Worm (Caenorhabditis elegans) whole organism, early embryonic: Measurements from ENCODE around the gene map-2.
"Not testable (repeated sequence)": the region's sequence is repeated elsewhere in the genome, so short reads cannot be mapped to it uniquely, and the experiment has no call there.

Experiments used
- B0310.2 ChIP-seq: sonication (generic microtip); optimal IDR thresholded peaks from 2 replicates; lab custom pipeline; 2016; ENCODE audit warnings: mild to moderate bottlenecking, missing genetic modification characterization, missing compliant biosample characterization
- F13C5.2 ChIP-seq: sonication (generic microtip); optimal IDR thresholded peaks from 2 replicates; lab custom pipeline; 2017; ENCODE audit warnings: mild to moderate bottlenecking, missing genetic modification characterization, inconsistent platforms, missing compliant biosample characterization
- aly-1 ChIP-seq: sonication (generic microtip); optimal IDR thresholded peaks from 2 replicates; lab custom pipeline; 2016; ENCODE audit warnings: missing genetic modification characterization, missing compliant biosample characterization
- ama-1 ChIP-seq: fragments of 150-350 bp; optimal IDR thresholded peaks from 2 replicates; lab custom pipeline; 2014
- ceh-13 ChIP-seq: fragments of 200-800 bp; sonication (Bioruptor generic); optimal IDR thresholded peaks from 2 replicates; lab custom pipeline; 2018; ENCODE audit warnings: mild to moderate bottlenecking, missing genetic modification characterization, missing compliant biosample characterization
- ceh-36 ChIP-seq: sonication (generic microtip); optimal IDR thresholded peaks from 2 replicates; lab custom pipeline; 2016; ENCODE audit warnings: missing genetic modification characterization, inconsistent platforms, missing compliant biosample characterization
- ets-7 ChIP-seq: sonication (generic microtip); optimal IDR thresholded peaks from 2 replicates; lab custom pipeline; 2016; ENCODE audit warnings: missing genotype, missing genetic modification characterization, missing compliant biosample characterization
- flt-1 ChIP-seq: fragments of 200-800 bp; sonication (Bioruptor generic); IDR thresholded peaks from 2 replicates; pipeline ENCODE4 v1.3.6; 2022; ENCODE audit warnings: missing genetic modification characterization, missing compliant biosample characterization
- hmbx-1 ChIP-seq: sonication (generic microtip); optimal IDR thresholded peaks from 2 replicates; lab custom pipeline; 2016; ENCODE audit warnings: mild to moderate bottlenecking, missing genetic modification characterization, missing compliant biosample characterization
- hmg-4 ChIP-seq: fragments of 200-800 bp; sonication (Bioruptor generic); optimal IDR thresholded peaks from 2 replicates; lab custom pipeline; 2018; ENCODE audit warnings: mild to moderate bottlenecking, missing genetic modification characterization, missing compliant biosample characterization
- hnd-1 ChIP-seq: sonication (generic microtip); optimal IDR thresholded peaks from 2 replicates; lab custom pipeline; 2016; ENCODE audit warnings: missing genetic modification characterization, missing compliant biosample characterization
- pes-1 ChIP-seq: fragments of 200-800 bp; sonication (Bioruptor generic); IDR thresholded peaks from 2 replicates; pipeline ENCODE4 v1.3.6; 2022; ENCODE audit warnings: missing genetic modification reagents, missing genetic modification characterization, missing compliant biosample characterization
- scrt-1 ChIP-seq: fragments of 200-800 bp; sonication (Bioruptor generic); IDR thresholded peaks from 2 replicates; pipeline ENCODE4 v1.3.6; 2022; ENCODE audit warnings: missing genetic modification characterization, missing compliant biosample characterization
- sea-1 ChIP-seq: fragments of 200-800 bp; sonication (Bioruptor generic); conservative IDR thresholded peaks from 2 replicates; pipeline ENCODE4 v1.3.6; 2022; ENCODE audit warnings: missing genetic modification characterization, missing compliant biosample characterization
- tbx-11 ChIP-seq: fragments of 200-800 bp; sonication (Bioruptor generic); IDR thresholded peaks from 2 replicates; pipeline ENCODE4 v1.3.6; 2022; ENCODE audit warnings: missing genetic modification characterization, missing compliant biosample characterization
- tbx-37 ChIP-seq: fragments of 200-800 bp; sonication (Bioruptor generic); conservative IDR thresholded peaks from 2 replicates; pipeline ENCODE4 v1.3.6; 2022; ENCODE audit warnings: missing genetic modification reagents, missing genetic modification characterization, missing compliant biosample characterization
- tra-4 ChIP-seq: sonication (generic microtip); optimal IDR thresholded peaks from 2 replicates; lab custom pipeline; 2017; ENCODE audit warnings: missing genetic modification characterization, missing compliant biosample characterization

Gene map-2

DNA sequence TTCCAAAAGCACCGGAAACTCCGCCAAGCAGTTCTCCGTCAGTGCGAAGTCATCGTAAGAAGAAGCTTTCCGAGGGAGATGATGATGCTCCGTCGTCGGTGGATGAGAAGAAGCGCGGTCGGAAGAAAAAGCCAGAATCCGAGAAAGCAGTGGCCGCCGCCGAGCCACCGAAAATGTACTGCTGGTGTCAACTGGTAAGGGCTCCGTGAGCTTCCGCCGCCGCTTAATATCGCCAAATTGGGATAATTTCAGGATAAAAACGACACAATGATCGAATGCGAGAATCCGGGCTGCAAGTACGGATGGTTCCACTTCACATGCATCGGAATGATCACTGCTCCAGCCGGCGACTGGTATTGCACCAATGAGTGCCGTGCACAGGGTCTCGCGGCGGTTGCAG, 10.2 kb upstream of the map-2 start:
- no peak for TF ChIP-seq ceh-36
- TF ChIP-seq pes-1 (GFP tag; lab: Robert Waterston, UW) = no peak
- no peak for TF ChIP-seq ceh-13 (GFP tag; lab: Kevin White, UChicago)
- TF ChIP-seq ets-7 (tag; lab: Kevin White, UChicago) = no peak
- TF ChIP-seq tbx-37 (GFP tag; lab: Robert Waterston, UW) = no peak
- TF ChIP-seq B0310.2 (tag; lab: Kevin White, UChicago) = no peak
- TF ChIP-seq scrt-1 = no peak
- no peak for TF ChIP-seq sea-1
- TF ChIP-seq hmbx-1 (tag; lab: Kevin White, UChicago) = no peak
- TF ChIP-seq aly-1 (tag; lab: Kevin White, UChicago) = no peak
- no peak for TF ChIP-seq F13C5.2 (tag; lab: Kevin White, UChicago)
- TF ChIP-seq hmg-4 (GFP tag; lab: Kevin White, UChicago) = no peak
- TF ChIP-seq flt-1 (GFP tag; lab: Robert Waterston, UW) = no peak
- no peak for TF ChIP-seq tra-4 (tag; lab: Kevin White, UChicago)
- TF ChIP-seq ama-1 = no peak
- TF ChIP-seq tbx-11 = no peak
- no peak for TF ChIP-seq hnd-1 (tag; lab: Kevin White, UChicago)

- no peak for TF ChIP-seq tra-4 (tag; lab: Kevin White, UChicago)
- TF ChIP-seq ceh-13 (GFP tag; lab: Kevin White, UChicago) = peak; percentile 17
- TF ChIP-seq aly-1 (tag; lab: Kevin White, UChicago) = no peak
- TF ChIP-seq B0310.2 (tag; lab: Kevin White, UChicago) = peak; percentile 25
- TF ChIP-seq ceh-36 = peak; percentile 46
- 0 out of 2 replicates have a peak, but pooled peaks have one; percentile 29 for TF ChIP-seq scrt-1
- TF ChIP-seq tbx-11 = peak; percentile 56; the same call in 1 of the 2 replicates
- TF ChIP-seq hnd-1 (tag; lab: Kevin White, UChicago) = peak; percentile 39
- TF ChIP-seq pes-1 (GFP tag; lab: Robert Waterston, UW) = peak; percentile 75
- TF ChIP-seq flt-1 (GFP tag; lab: Robert Waterston, UW) = 0 out of 2 replicates have a peak, but pooled peaks have one; percentile 52
- TF ChIP-seq F13C5.2 (tag; lab: Kevin White, UChicago) = peak; percentile 62
- no peak for TF ChIP-seq hmbx-1 (tag; lab: Kevin White, UChicago)
- TF ChIP-seq hmg-4 (GFP tag; lab: Kevin White, UChicago) = no peak
- TF ChIP-seq ama-1 = no peak
- no peak for TF ChIP-seq ets-7 (tag; lab: Kevin White, UChicago)
- TF ChIP-seq tbx-37 (GFP tag; lab: Robert Waterston, UW) = peak; percentile 32; the same call in 1 of the 2 replicates
- 0 out of 2 replicates have a peak, but pooled peaks have one; percentile 59 for TF ChIP-seq sea-1
Observed at ce11 chrIV:16863431-16863895, 8.8 kb upstream of the map-2 start, which contains the start of the genes mel-46 and lsy-13. TSS of gene mel-46 (minus strand) at chrIV:16863481. TSS of gene lsy-13 (plus strand) at chrIV:16863870.

ce11 chrIV:16860702-16861101, 6.0 kb upstream of the map-2 start:
- TF ChIP-seq hmbx-1 (tag; lab: Kevin White, UChicago) (no peak), flt-1 (GFP tag; lab: Robert Waterston, UW) (no peak), pes-1 (GFP tag; lab: Robert Waterston, UW) (no peak), aly-1 (tag; lab: Kevin White, UChicago) (no peak), hmg-4 (GFP tag; lab: Kevin White, UChicago) (no peak), ama-1 (no peak), F13C5.2 (tag; lab: Kevin White, UChicago) (no peak), ets-7 (tag; lab: Kevin White, UChicago) (no peak), tbx-11 (no peak), ceh-13 (GFP tag; lab: Kevin White, UChicago) (no peak), tbx-37 (GFP tag; lab: Robert Waterston, UW) (no peak), sea-1 (no peak), B0310.2 (tag; lab: Kevin White, UChicago) (no peak), tra-4 (tag; lab: Kevin White, UChicago) (no peak), ceh-36 (no peak), scrt-1 (no peak), hnd-1 (tag; lab: Kevin White, UChicago) (no peak)

DNA sequence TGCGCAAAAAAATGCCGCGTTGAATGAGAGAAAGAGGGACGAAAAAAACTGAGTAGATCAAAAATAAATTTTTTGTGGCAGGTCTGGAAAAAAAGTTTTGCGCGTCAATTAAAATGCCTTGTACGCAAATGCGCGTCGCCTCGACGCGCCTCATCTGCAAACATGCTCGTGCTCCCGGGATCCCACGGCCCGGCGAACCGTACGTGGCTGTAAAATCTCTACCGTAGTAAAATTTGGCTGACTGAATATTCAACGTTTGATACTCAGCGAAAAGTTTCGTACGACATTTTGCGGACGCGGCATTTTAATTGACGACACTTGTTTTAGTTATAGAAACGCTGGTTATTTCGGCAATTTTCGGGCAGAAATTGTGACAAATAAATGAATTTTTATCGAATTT, 9.3 kb downstream of the map-2 start:
- TF ChIP-seq scrt-1 = 0 out of 2 replicates have a peak, but pooled peaks have one; percentile 39

ce11 chrIV:16842873-16843272, 11.8 kb downstream of the map-2 start, which contains the start of gene Y116A8A.150:
TSS of gene Y116A8A.150 (minus strand) at chrIV:16842973.
- not testable (repeated sequence) for TF ChIP-seq scrt-1; ets-7 (tag; lab: Kevin White, UChicago); ama-1

DNA sequence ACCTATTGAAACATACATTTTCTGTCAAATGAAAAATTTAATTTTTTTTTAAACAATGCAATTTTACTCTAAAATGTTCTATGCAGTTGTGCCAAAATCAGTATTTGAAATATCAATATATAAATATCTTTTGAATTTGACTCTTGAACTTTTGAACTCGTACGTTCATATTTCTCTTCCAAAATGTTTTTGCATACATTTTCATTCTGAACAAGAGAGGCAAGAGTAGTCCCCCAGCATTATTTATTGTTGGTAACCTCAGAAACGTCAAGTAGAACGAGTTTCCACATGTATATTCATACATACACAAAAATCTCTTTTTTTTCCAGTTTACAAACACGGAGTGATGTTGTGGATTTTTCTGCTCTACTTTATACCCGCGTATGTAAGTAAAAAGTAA, 23.3 kb downstream of the map-2 start, which contains the start of gene clec-194:
TSS of gene clec-194 (plus strand) at position 301 of the 400 bp plus-strand sequence.
- no peak for TF ChIP-seq ama-1
- no peak for TF ChIP-seq tra-4 (tag; lab: Kevin White, UChicago)
- no peak for TF ChIP-seq flt-1 (GFP tag; lab: Robert Waterston, UW)

- TF ChIP-seq scrt-1 (no peak), F13C5.2 (tag; lab: Kevin White, UChicago) (no peak), tbx-37 (GFP tag; lab: Robert Waterston, UW) (no peak), B0310.2 (tag; lab: Kevin White, UChicago) (no peak), sea-1 (no peak), ama-1 (no peak), hmg-4 (GFP tag; lab: Kevin White, UChicago) (no peak), hmbx-1 (tag; lab: Kevin White, UChicago) (no peak), aly-1 (tag; lab: Kevin White, UChicago) (no peak), ets-7 (tag; lab: Kevin White, UChicago) (no peak), ceh-36 (no peak)
Observed at ce11 chrIV:16829896-16830295, 24.8 kb downstream of the map-2 start, which contains the start of gene Y116A8A.7. TSS of gene Y116A8A.7 (plus strand) at chrIV:16830196.
